In genomic region chr2L:21764934-21765333, dm6 we compare ENCODE assay signal across 4 fruit fly cellular contexts.
TF ChIP-seq lines count a peak whose summit lies in the region.

No protein-coding gene starts in this region.

- TF ChIP-seq CTCF in whole organism, embryonic (GFP tag; optimal IDR thresholded peaks at IDR 0.05; lab: Kevin White, UChicago): no peak

TF ChIP-seq in whole organism, embryonic, 481 proteins besides CTCF, POLR2A, EP300 and RAD21:
- TF ChIP-seq tll (GFP tag; optimal IDR thresholded peaks at IDR 0.05; lab: Kevin White, UChicago) (peak in 1 of 2 experiments; percentile 13), dmrt11E (tag; optimal IDR thresholded peaks at IDR 0.05; lab: Kevin White, UChicago) (no peak), CG2199 (GFP tag; IDR thresholded peaks at IDR 0.05; lab: Robert Waterston, UW) (0 out of 3 replicates have a peak, but pooled peaks have one; percentile 33), esg (GFP tag; conservative IDR thresholded peaks at IDR 0.05; lab: Robert Waterston, UW) (no peak), fd64A (GFP tag; optimal IDR thresholded peaks at IDR 0.05; lab: Kevin White, UChicago) (no peak), emc (GFP tag; optimal IDR thresholded peaks at IDR 0.05; lab: Kevin White, UChicago) (no peak), CG10979 (tag; optimal IDR thresholded peaks at IDR 0.05; lab: Kevin White, UChicago) (no peak), Deaf1 (tag; optimal IDR thresholded peaks at IDR 0.05; lab: Kevin White, UChicago) (no peak), GATAe (GFP tag; conservative IDR thresholded peaks at IDR 0.05; lab: Robert Waterston, UW) (no peak), CG8765 (GFP tag; IDR thresholded peaks at IDR 0.05; lab: Robert Waterston, UW) (no peak), kni (GFP tag; optimal IDR thresholded peaks at IDR 0.05; lab: Kevin White, UChicago) (no peak), sd (tag; optimal IDR thresholded peaks at IDR 0.05; lab: Kevin White, UChicago) (no peak), CG13624 (GFP tag; optimal IDR thresholded peaks at IDR 0.05; lab: Kevin White, UChicago) (no peak), CHES-1-like (GFP tag; optimal IDR thresholded peaks at IDR 0.05; lab: Kevin White, UChicago) (no peak), ara (GFP tag; IDR thresholded peaks at IDR 0.05; lab: Robert Waterston, UW) (no peak), Opbp (GFP tag; IDR thresholded peaks at IDR 0.05; lab: Robert Waterston, UW; ENCODE audit: partially characterized antibody) (no peak), fu2 (GFP tag; optimal IDR thresholded peaks at IDR 0.05; lab: Kevin White, UChicago) (no peak), CG6175 (GFP tag; IDR thresholded peaks at IDR 0.05; lab: Robert Waterston, UW) (no peak)

TF ChIP-seq in whole organism, prepupa, 60 proteins besides CTCF, POLR2A, EP300 and RAD21:
- peak; percentile 0 for TF ChIP-seq Sox14 (GFP tag; optimal IDR thresholded peaks at IDR 0.05; lab: Kevin White, UChicago)
- TF ChIP-seq Smox (GFP tag; optimal IDR thresholded peaks at IDR 0.05; lab: Kevin White, UChicago): peak; percentile 16
- no peak for TF ChIP-seq topi (GFP tag; optimal IDR thresholded peaks at IDR 0.05; lab: Kevin White, UChicago)
- peak; percentile 54 for TF ChIP-seq svp (GFP tag; lab: Kevin White, UChicago)
- peak; percentile 1 for TF ChIP-seq Sox102F (GFP tag; optimal IDR thresholded peaks at IDR 0.05; lab: Kevin White, UChicago)
- TF ChIP-seq esn (GFP tag; optimal IDR thresholded peaks at IDR 0.05; lab: Kevin White, UChicago): peak; percentile 16
- no peak for TF ChIP-seq CG11294 (GFP tag; IDR thresholded peaks at IDR 0.05; lab: Robert Waterston, UW)
- TF ChIP-seq CG10631 (GFP tag; optimal IDR thresholded peaks at IDR 0.05; lab: Kevin White, UChicago): no peak
- no peak for TF ChIP-seq CG6808 (GFP tag; optimal IDR thresholded peaks at IDR 0.05; lab: Kevin White, UChicago)
- peak; percentile 44 for TF ChIP-seq Eip78C (GFP tag; lab: Kevin White, UChicago)
- no peak for TF ChIP-seq Hr4 (GFP tag; optimal IDR thresholded peaks at IDR 0.05; lab: Kevin White, UChicago)
- no peak for TF ChIP-seq Gug (GFP tag; IDR thresholded peaks at IDR 0.05; lab: Robert Waterston, UW)

TF ChIP-seq in whole organism, pupa, 21 proteins besides CTCF, POLR2A, EP300 and RAD21:
- TF ChIP-seq CG4496 (GFP tag; IDR thresholded peaks at IDR 0.05; lab: Robert Waterston, UW) (no peak), EcR (GFP tag; optimal IDR thresholded peaks at IDR 0.05; lab: Kevin White, UChicago) (peak; percentile 57), Pif1A (GFP tag; optimal IDR thresholded peaks at IDR 0.05; lab: Kevin White, UChicago) (no peak)

TF ChIP-seq in whole organism, wandering third instar larva, 38 proteins besides CTCF, POLR2A, EP300 and RAD21:
- TF ChIP-seq jim (GFP tag; optimal IDR thresholded peaks at IDR 0.05; lab: Kevin White, UChicago) (no peak), Vsx2 (GFP tag; optimal IDR thresholded peaks at IDR 0.05; lab: Kevin White, UChicago; ENCODE audit: partially characterized antibody) (no peak), rgr (GFP tag; optimal IDR thresholded peaks at IDR 0.05; lab: Kevin White, UChicago) (no peak), usp (GFP tag; optimal IDR thresholded peaks at IDR 0.05; lab: Kevin White, UChicago) (no peak), h (GFP tag; optimal IDR thresholded peaks at IDR 0.05; lab: Kevin White, UChicago) (peak; percentile 5), psq (GFP tag; optimal IDR thresholded peaks at IDR 0.05; lab: Kevin White, UChicago) (peak; percentile 12), ey (GFP tag; optimal IDR thresholded peaks at IDR 0.05; lab: Kevin White, UChicago) (no peak), pan (optimal IDR thresholded peaks at IDR 0.05; lab: Kevin White, UChicago) (no peak), N (GFP tag; optimal IDR thresholded peaks at IDR 0.05; lab: Kevin White, UChicago) (no peak), CrebA (GFP tag; optimal IDR thresholded peaks at IDR 0.05; lab: Kevin White, UChicago; ENCODE audit: borderline replicate concordance) (no peak), woc (GFP tag; optimal IDR thresholded peaks at IDR 0.05; lab: Kevin White, UChicago) (peak; percentile 50), Hr83 (GFP tag; optimal IDR thresholded peaks at IDR 0.05; lab: Kevin White, UChicago; ENCODE audit: poor library complexity, severe bottlenecking) (no peak), Sp1 (GFP tag; optimal IDR thresholded peaks at IDR 0.05; lab: Kevin White, UChicago) (no peak), Rel (GFP tag; optimal IDR thresholded peaks at IDR 0.05; lab: Kevin White, UChicago) (no peak), Rel (tag; optimal IDR thresholded peaks at IDR 0.05; lab: Kevin White, UChicago) (no peak), foxo (GFP tag; optimal IDR thresholded peaks at IDR 0.05; lab: Kevin White, UChicago) (peak in 1 of 2 experiments; percentile 5)

Comparison
In these comparisons a context has a peak if more than half of its experiments do, and no peak if none do; other contexts are left out.
1. Of the 7 proteins assayed by ChIP-seq in both whole organism, embryonic and whole organism, prepupa: peak only in whole organism, embryonic: none; only in whole organism, prepupa: Sox102F; in both: none; in neither: 6.